Worm (Caenorhabditis elegans) whole organism, L1 larva: ENCODE results near the gene msp-53.
"Not testable (repeated sequence)": the region's sequence is repeated elsewhere in the genome, so short reads cannot be mapped to it uniquely, and the experiment has no call there.

Source experiments
- ceh-90 ChIP-seq: sonication (generic microtip); optimal IDR thresholded peaks from 2 replicates; lab custom pipeline; 2016; ENCODE audit warnings: missing genetic modification characterization, missing compliant biosample characterization
- dsc-1 ChIP-seq: sonication (generic microtip); optimal IDR thresholded peaks from 2 replicates; lab custom pipeline; 2016; ENCODE audit warnings: mild to moderate bottlenecking, missing genetic modification characterization, missing compliant biosample characterization
- fkh-4 ChIP-seq: sonication (generic microtip); optimal IDR thresholded peaks from 2 replicates; lab custom pipeline; 2016; ENCODE audit warnings: missing compliant biosample characterization, missing genetic modification characterization, borderline replicate concordance
- irx-1 ChIP-seq: sonication (generic microtip); optimal IDR thresholded peaks from 2 replicates; lab custom pipeline; 2016; ENCODE audit warnings: missing genetic modification characterization, missing compliant biosample characterization
- jun-1 ChIP-seq: fragments of 150-350 bp; optimal IDR thresholded peaks from 2 replicates; lab custom pipeline; 2014; ENCODE audit warnings: missing biosample characterization, missing genetic modification reagents, missing genetic modification characterization
- lin-39 ChIP-seq: fragments of 150-350 bp; optimal IDR thresholded peaks from 2 replicates; lab custom pipeline; 2014; ENCODE audit warnings: missing biosample characterization, missing genetic modification reagents, missing genetic modification characterization
- nhr-11 ChIP-seq: fragments of 150-350 bp; optimal IDR thresholded peaks from 2 replicates; lab custom pipeline; 2014; ENCODE audit warnings: missing biosample characterization, missing genetic modification characterization
- nhr-84 ChIP-seq: sonication (generic microtip); optimal IDR thresholded peaks from 2 replicates; lab custom pipeline; 2017; ENCODE audit warnings: missing biosample characterization, missing genetic modification characterization
- pqm-1 ChIP-seq: sonication (generic microtip); optimal IDR thresholded peaks from 3 replicates; lab custom pipeline; 2017; ENCODE audit warnings: missing biosample characterization, missing genetic modification characterization
- sox-4 ChIP-seq: sonication (generic microtip); optimal IDR thresholded peaks from 2 replicates; lab custom pipeline; 2016; ENCODE audit warnings: missing genetic modification characterization, missing compliant biosample characterization
- unc-130 ChIP-seq: fragments of 150-350 bp; optimal IDR thresholded peaks from 2 replicates; lab custom pipeline; 2017; ENCODE audit warnings: missing biosample characterization, missing genetic modification characterization, inconsistent platforms
- unc-62 ChIP-seq: fragments of 150-350 bp; optimal IDR thresholded peaks from 2 replicates; lab custom pipeline; 2014; ENCODE audit warnings: missing biosample characterization, missing genetic modification reagents, missing genetic modification characterization
- ztf-11 ChIP-seq, 2 experiments: sonication (generic microtip); optimal IDR thresholded peaks; 2 replicates each; lab custom pipeline; 2016 to 2017; ENCODE audit warnings: missing genetic modification characterization in 2 of 2, missing biosample characterization in 1 of 2, missing compliant biosample characterization in 1 of 2

DNA sequence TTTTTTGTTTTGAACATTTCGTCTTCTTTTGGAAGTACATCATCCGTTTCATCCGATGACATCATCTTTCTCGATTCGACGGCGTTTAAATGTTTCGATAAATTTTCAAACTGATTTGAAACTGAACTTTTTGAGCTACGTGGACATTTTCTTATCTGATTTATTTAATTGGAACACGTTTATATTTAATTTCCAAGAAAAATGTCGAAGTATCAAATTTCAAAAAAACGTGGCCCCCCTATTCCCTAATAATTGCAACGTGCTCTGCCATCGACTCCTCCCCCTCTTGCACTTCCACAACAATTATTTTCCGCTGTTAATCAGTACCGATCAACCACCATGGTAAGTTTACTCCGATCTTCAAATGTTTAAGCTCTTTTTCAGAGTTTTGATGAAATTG is 3.7 kb upstream of the msp-53 start, which contains the start of the genes R13H9.6 and rmd-6:
- TF ChIP-seq dsc-1 (tag; lab: Kevin White, UChicago); nhr-11 (tag; lab: Kevin White, UChicago); sox-4 (tag; lab: Kevin White, UChicago); jun-1 (tag; lab: Kevin White, UChicago); nhr-84 (tag; lab: Kevin White, UChicago); unc-62 (GFP tag; lab: Kevin White, UChicago); ztf-11 (tag; optimal IDR thresholded peaks at IDR 0.05; lab: Kevin White, UChicago); pqm-1; unc-130 (tag; lab: Kevin White, UChicago); lin-39 (tag; lab: Kevin White, UChicago); fkh-4; irx-1 (tag; lab: Kevin White, UChicago); ceh-90 (tag; lab: Kevin White, UChicago): not testable (repeated sequence)
